Worm (Caenorhabditis elegans): ENCODE data around the gene htz-1.

The htz-1 gene

DNA sequence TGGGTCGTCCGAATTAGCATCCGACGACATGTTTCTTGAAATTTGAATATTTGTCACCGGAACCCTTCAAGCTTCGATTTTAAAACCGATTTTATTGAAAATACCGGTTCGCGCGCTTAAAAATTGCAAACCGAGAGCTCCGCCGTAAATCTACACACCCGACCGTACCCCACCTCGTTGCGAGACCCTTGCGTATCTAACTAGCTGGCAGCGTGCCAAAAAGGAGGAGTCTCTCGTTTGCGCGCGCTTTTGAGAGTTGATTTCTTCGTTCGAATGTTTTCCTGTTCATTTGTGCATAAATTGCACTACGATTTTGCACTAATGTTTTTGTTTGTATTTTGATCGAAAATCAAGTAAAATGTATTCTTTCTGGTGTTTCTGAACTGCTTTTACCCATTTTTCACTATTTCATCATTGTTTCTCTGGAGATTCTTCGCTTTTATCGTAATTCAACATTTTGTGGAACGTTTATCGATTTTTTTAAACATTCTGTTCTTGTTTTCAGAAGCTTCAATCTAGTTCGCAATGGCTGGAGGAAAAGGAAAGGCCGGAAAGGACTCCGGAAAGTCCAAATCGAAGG, at the start of gene htz-1, which contains the start of gene wapl-1:
Gene htz-1, plus strand, starts transcription at position 506 of the 580 bp plus-strand sequence.
Gene wapl-1, minus strand, starts transcription at position 30 of the 580 bp plus-strand sequence.
- TF ChIP-seq sem-2 (GFP tag; optimal IDR thresholded peaks at IDR 0.05) (no peak), ceh-39 (tag; optimal IDR thresholded peaks at IDR 0.05) (peak; percentile 90), ztf-11 (tag; optimal IDR thresholded peaks at IDR 0.05) (no peak), nhr-28 (tag; optimal IDR thresholded peaks at IDR 0.05) (no peak), unc-62 (GFP tag; optimal IDR thresholded peaks at IDR 0.05) (peak; percentile 78), pha-4 (tag; optimal IDR thresholded peaks at IDR 0.05) (peak; percentile 96), nhr-2 (tag; optimal IDR thresholded peaks at IDR 0.05) (peak; percentile 63), tbx-8 (GFP tag; optimal IDR thresholded peaks at IDR 0.05) (no peak), flh-1 (GFP tag; optimal IDR thresholded peaks at IDR 0.05) (no peak), hlh-1 (tag; optimal IDR thresholded peaks at IDR 0.05) (peak; percentile 67), nhr-12 (tag; optimal IDR thresholded peaks at IDR 0.05) (no peak), ceh-83 (GFP tag; optimal IDR thresholded peaks at IDR 0.05) (peak; percentile 33), elt-1 (tag; optimal IDR thresholded peaks at IDR 0.05; ENCODE audit: borderline replicate concordance, insufficient read depth) (no peak), ham-2 (GFP tag; optimal IDR thresholded peaks at IDR 0.05) (no peak), ceh-43 (GFP tag; optimal IDR thresholded peaks at IDR 0.05) (no peak), zip-8 (tag; optimal IDR thresholded peaks at IDR 0.05) (no peak), mep-1 (tag; optimal IDR thresholded peaks at IDR 0.05) (peak; percentile 96), elt-3 (tag; optimal IDR thresholded peaks at IDR 0.05) (no peak), nhr-76 (tag; optimal IDR thresholded peaks at IDR 0.05) (no peak), lin-13 (tag; optimal IDR thresholded peaks at IDR 0.05) (peak; percentile 96), mls-2 (tag; optimal IDR thresholded peaks at IDR 0.05) (peak; percentile 52), cnd-1 (tag; optimal IDR thresholded peaks at IDR 0.05) (peak; percentile 44), bed-3 (GFP tag; optimal IDR thresholded peaks at IDR 0.05) (no peak), M03D4.4 (tag; optimal IDR thresholded peaks at IDR 0.05) (no peak), mab-5 (tag; optimal IDR thresholded peaks at IDR 0.05) (no peak), lin-32 (GFP tag; optimal IDR thresholded peaks at IDR 0.05) (peak; percentile 30), snpc-4 (tag; optimal IDR thresholded peaks at IDR 0.05) (no peak), unc-120 (tag; optimal IDR thresholded peaks at IDR 0.05; ENCODE audit: poor library complexity, severe bottlenecking) (peak; percentile 46), blmp-1 (tag; optimal IDR thresholded peaks at IDR 0.05) (no peak), sptf-1 (tag; optimal IDR thresholded peaks at IDR 0.05) (peak; percentile 61), unc-39 (tag; optimal IDR thresholded peaks at IDR 0.05) (no peak), nhr-237 (tag; optimal IDR thresholded peaks at IDR 0.05) (peak; percentile 87), lsy-2 (tag; optimal IDR thresholded peaks at IDR 0.05) (peak; percentile 99), drap-1 (GFP tag; optimal IDR thresholded peaks at IDR 0.05) (peak; percentile 32), ces-1 (GFP tag; optimal IDR thresholded peaks at IDR 0.05) (peak; percentile 70)

DNA sequence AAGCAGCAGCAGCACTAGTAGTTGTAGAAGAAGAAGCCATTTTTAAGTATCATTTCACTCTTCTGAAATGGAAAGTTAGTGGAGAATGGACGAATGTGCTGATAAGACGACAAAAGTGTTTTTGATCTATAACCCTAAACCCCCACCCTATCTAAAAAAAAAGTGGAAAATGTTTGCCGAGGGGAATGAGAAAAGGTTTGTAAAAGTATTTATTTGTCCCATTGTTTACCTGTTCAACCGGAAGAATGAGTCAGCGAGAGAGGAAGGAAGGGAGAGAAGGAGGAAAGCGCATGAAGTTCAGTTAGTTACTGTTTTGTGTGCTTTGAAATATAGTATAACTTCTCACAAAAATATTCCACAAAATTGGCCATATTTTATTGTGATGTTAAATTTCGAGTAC, 48.9 kb upstream of the htz-1 start:
- no peak for TF ChIP-seq M03D4.4 (tag; optimal IDR thresholded peaks at IDR 0.05)
- TF ChIP-seq mep-1 (tag; optimal IDR thresholded peaks at IDR 0.05) = no peak
- TF ChIP-seq unc-62 (GFP tag; optimal IDR thresholded peaks at IDR 0.05) = no peak

DNA sequence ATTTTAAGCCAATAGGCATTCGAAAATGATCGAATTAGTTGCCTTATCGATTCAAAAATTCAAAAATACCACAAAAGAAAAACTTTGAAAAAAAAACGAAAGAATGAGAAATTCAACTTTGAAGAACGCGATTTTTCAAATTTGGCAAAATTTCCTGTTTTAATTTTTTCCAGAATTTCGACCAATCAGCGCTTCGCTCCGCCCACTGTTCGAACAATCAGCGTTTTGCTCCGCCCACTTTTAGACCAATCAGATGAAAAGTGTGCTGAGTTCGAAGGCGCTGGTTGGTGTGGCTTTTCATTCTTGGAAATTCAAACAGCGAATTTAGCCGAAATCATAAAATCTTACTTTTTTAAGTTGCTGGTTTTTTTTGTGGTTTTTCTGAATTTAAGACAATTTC, 48.4 kb upstream of the htz-1 start:
- TF ChIP-seq unc-120 (tag; optimal IDR thresholded peaks at IDR 0.05; ENCODE audit: poor library complexity, severe bottlenecking) (no peak), lin-32 (GFP tag; optimal IDR thresholded peaks at IDR 0.05) (no peak), lin-13 (tag; optimal IDR thresholded peaks at IDR 0.05) (no peak), ceh-39 (tag; optimal IDR thresholded peaks at IDR 0.05) (no peak), mls-2 (tag; optimal IDR thresholded peaks at IDR 0.05) (no peak)

DNA sequence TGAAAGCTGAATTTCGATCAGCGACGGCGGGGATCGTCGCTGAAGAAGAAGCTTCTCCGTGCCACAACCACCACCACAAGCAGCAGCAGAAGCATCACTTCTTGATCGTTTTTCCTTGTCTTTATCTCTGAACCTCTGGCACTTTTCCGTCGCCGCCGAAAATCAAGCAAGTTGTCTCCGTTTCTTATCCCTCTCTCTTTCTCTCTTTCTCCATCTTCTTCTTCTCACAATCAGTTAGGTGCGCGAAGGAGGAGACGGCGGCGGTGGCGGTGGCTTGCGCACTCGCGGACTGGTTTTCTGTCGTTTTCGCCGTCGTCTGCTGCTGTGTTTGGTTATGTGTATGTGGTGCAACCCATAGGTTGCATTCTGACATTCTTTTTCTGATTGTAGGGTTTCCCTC, 47.6 kb upstream of the htz-1 start:
- TF ChIP-seq tbx-8 (GFP tag; optimal IDR thresholded peaks at IDR 0.05) (no peak), unc-39 (tag; optimal IDR thresholded peaks at IDR 0.05) (no peak), nhr-2 (tag; optimal IDR thresholded peaks at IDR 0.05) (no peak), snpc-4 (tag; optimal IDR thresholded peaks at IDR 0.05) (no peak), nhr-12 (tag; optimal IDR thresholded peaks at IDR 0.05) (no peak), ceh-39 (tag; optimal IDR thresholded peaks at IDR 0.05) (no peak), unc-62 (GFP tag; optimal IDR thresholded peaks at IDR 0.05) (peak; percentile 5), ceh-83 (GFP tag; optimal IDR thresholded peaks at IDR 0.05) (no peak), elt-1 (tag; optimal IDR thresholded peaks at IDR 0.05; ENCODE audit: borderline replicate concordance, insufficient read depth) (no peak), flh-1 (GFP tag; optimal IDR thresholded peaks at IDR 0.05) (no peak), zip-8 (tag; optimal IDR thresholded peaks at IDR 0.05) (no peak), lin-13 (tag; optimal IDR thresholded peaks at IDR 0.05) (no peak), mep-1 (tag; optimal IDR thresholded peaks at IDR 0.05) (no peak), nhr-237 (tag; optimal IDR thresholded peaks at IDR 0.05) (no peak), nhr-28 (tag; optimal IDR thresholded peaks at IDR 0.05) (no peak), ham-2 (GFP tag; optimal IDR thresholded peaks at IDR 0.05) (peak; percentile 72), mab-5 (tag; optimal IDR thresholded peaks at IDR 0.05) (no peak), drap-1 (GFP tag; optimal IDR thresholded peaks at IDR 0.05) (no peak), sptf-1 (tag; optimal IDR thresholded peaks at IDR 0.05) (no peak), M03D4.4 (tag; optimal IDR thresholded peaks at IDR 0.05) (no peak), bed-3 (GFP tag; optimal IDR thresholded peaks at IDR 0.05) (no peak), ceh-43 (GFP tag; optimal IDR thresholded peaks at IDR 0.05) (no peak), ztf-11 (tag; optimal IDR thresholded peaks at IDR 0.05) (no peak), lin-32 (GFP tag; optimal IDR thresholded peaks at IDR 0.05) (no peak), unc-120 (tag; optimal IDR thresholded peaks at IDR 0.05; ENCODE audit: poor library complexity, severe bottlenecking) (peak; percentile 2), mls-2 (tag; optimal IDR thresholded peaks at IDR 0.05) (no peak), pha-4 (tag; optimal IDR thresholded peaks at IDR 0.05) (peak; percentile 14), lsy-2 (tag; optimal IDR thresholded peaks at IDR 0.05) (peak; percentile 18), ces-1 (GFP tag; optimal IDR thresholded peaks at IDR 0.05) (no peak), hlh-1 (tag; optimal IDR thresholded peaks at IDR 0.05) (no peak), nhr-76 (tag; optimal IDR thresholded peaks at IDR 0.05) (no peak), sem-2 (GFP tag; optimal IDR thresholded peaks at IDR 0.05) (no peak), elt-3 (tag; optimal IDR thresholded peaks at IDR 0.05) (no peak), blmp-1 (tag; optimal IDR thresholded peaks at IDR 0.05) (no peak), cnd-1 (tag; optimal IDR thresholded peaks at IDR 0.05) (peak; percentile 19)

Measured in whole organism, mixed stage, embryonic.